Worm (Caenorhabditis elegans) whole organism, young adult: Measurements from ENCODE around the gene sca-1.

Source experiments
- C06A6.2 ChIP-seq: fragments of 200-800 bp; sonication (Bioruptor generic); conservative IDR thresholded peaks from 2 replicates; pipeline ENCODE4 v1.3.6; 2022; ENCODE audit warnings: missing genetic modification characterization, missing compliant biosample characterization
- C17E4.6 ChIP-seq: fragments of 200-800 bp; sonication (Bioruptor generic); IDR thresholded peaks from 2 replicates; pipeline ENCODE4 v1.3.6; 2022; ENCODE audit warnings: missing genetic modification reagents, missing genetic modification characterization, missing compliant biosample characterization
- D2030.7 ChIP-seq: fragments of 200-800 bp; sonication (Bioruptor generic); IDR thresholded peaks from 2 replicates; pipeline ENCODE4 v1.3.6; 2022; ENCODE audit warnings: missing genetic modification reagents, missing genetic modification characterization, missing compliant biosample characterization
- F57C9.4 ChIP-seq: sonication (generic microtip); optimal IDR thresholded peaks from 2 replicates; lab custom pipeline; 2017; ENCODE audit warnings: mild to moderate bottlenecking, missing genetic modification characterization, missing compliant biosample characterization
- K11D2.4 ChIP-seq: fragments of 200-800 bp; sonication (Bioruptor generic); IDR thresholded peaks from 2 replicates; pipeline ENCODE4 v1.3.6; 2022; ENCODE audit warnings: missing genetic modification reagents, missing genetic modification characterization, missing compliant biosample characterization
- Y53G8AR.9 ChIP-seq: fragments of 200-800 bp; sonication (Bioruptor generic); conservative IDR thresholded peaks from 2 replicates; pipeline ENCODE4 v1.3.6; 2022; ENCODE audit warnings: missing genetic modification reagents, missing genetic modification characterization, missing compliant biosample characterization
- attf-3 ChIP-seq: fragments of 200-800 bp; sonication (Bioruptor generic); conservative IDR thresholded peaks from 2 replicates; pipeline ENCODE4 v1.3.6; 2022; ENCODE audit warnings: missing genetic modification reagents, missing genetic modification characterization, missing compliant biosample characterization
- cebp-1 ChIP-seq, 2 experiments: fragments of 200-800 bp in 1 of 2; sonication (Bioruptor generic) in 1 of 2; sonication (generic microtip) in 1 of 2; IDR thresholded peaks in 1 of 2; optimal IDR thresholded peaks in 1 of 2; 2 replicates each; pipeline versions ENCODE4 v1.3.6 to Lab custom; 2017 to 2022; ENCODE audit warnings: missing compliant biosample characterization in 2 of 2, missing genetic modification characterization in 2 of 2, mild to moderate bottlenecking in 1 of 2, missing genetic modification reagents in 1 of 2, moderate library complexity in 1 of 2
- ceh-27 ChIP-seq: fragments of 200-800 bp; sonication (Bioruptor generic); optimal IDR thresholded peaks from 2 replicates; lab custom pipeline; 2018; ENCODE audit warnings: mild to moderate bottlenecking, missing genetic modification characterization, moderate library complexity, missing compliant biosample characterization
- ceh-40 ChIP-seq: fragments of 200-800 bp; sonication (Bioruptor generic); IDR thresholded peaks from 2 replicates; pipeline ENCODE4 v1.3.6; 2022; ENCODE audit warnings: missing genetic modification characterization, missing compliant biosample characterization
- ceh-79 ChIP-seq: sonication (generic microtip); optimal IDR thresholded peaks from 2 replicates; lab custom pipeline; 2017; ENCODE audit warnings: mild to moderate bottlenecking, missing genetic modification characterization, missing compliant biosample characterization
- chd-7 ChIP-seq: sonication (generic microtip); optimal IDR thresholded peaks from 2 replicates; lab custom pipeline; 2016; ENCODE audit warnings: mild to moderate bottlenecking, missing genetic modification characterization, moderate library complexity, missing compliant biosample characterization
- die-1 ChIP-seq: sonication (generic microtip); optimal IDR thresholded peaks from 2 replicates; lab custom pipeline; 2016; ENCODE audit warnings: missing genotype, mild to moderate bottlenecking, missing genetic modification characterization, missing compliant biosample characterization
- efl-1 ChIP-seq: fragments of 150-350 bp; optimal IDR thresholded peaks from 2 replicates; lab custom pipeline; 2014; ENCODE audit warnings: missing biosample characterization, missing genetic modification reagents, missing genetic modification characterization
- egl-44 ChIP-seq: fragments of 200-800 bp; sonication (Bioruptor generic); IDR thresholded peaks from 2 replicates; pipeline ENCODE4 v1.3.6; 2022; ENCODE audit warnings: missing genetic modification reagents, missing genetic modification characterization, missing compliant biosample characterization
- ekl-4 ChIP-seq: fragments of 200-800 bp; sonication (Bioruptor generic); IDR thresholded peaks from 2 replicates; pipeline ENCODE4 v1.3.6; 2022; ENCODE audit warnings: missing genetic modification reagents, missing genetic modification characterization, missing compliant biosample characterization
- hmg-1.2 ChIP-seq: fragments of 200-800 bp; sonication (Bioruptor generic); IDR thresholded peaks from 2 replicates; pipeline ENCODE4 v1.3.6; 2022; ENCODE audit warnings: missing genetic modification reagents, missing genetic modification characterization, missing compliant biosample characterization
- hrde-1 ChIP-seq: sonication (generic microtip); optimal IDR thresholded peaks from 2 replicates; lab custom pipeline; 2016; ENCODE audit warnings: missing genetic modification characterization, mild to moderate bottlenecking, missing compliant biosample characterization, moderate library complexity, missing genotype, missing genetic modification reagents, borderline replicate concordance
- hsf-1 ChIP-seq: fragments of 200-800 bp; sonication (Bioruptor generic); IDR thresholded peaks from 2 replicates; pipeline ENCODE4 v1.3.6; 2022; ENCODE audit warnings: missing genetic modification reagents, missing genetic modification characterization, missing compliant biosample characterization
- lin-35 ChIP-seq, 3 experiments: fragments of 150-350 bp in 2 of 3; sonication (generic microtip) in 1 of 3; optimal IDR thresholded peaks; 2 replicates each; lab custom pipeline; 2014 to 2018; ENCODE audit warnings: missing biosample characterization in 3 of 3, missing genetic modification characterization in 3 of 3, missing genetic modification reagents in 3 of 3
- lsl-1 ChIP-seq: fragments of 200-800 bp; sonication (Bioruptor generic); optimal IDR thresholded peaks from 2 replicates; lab custom pipeline; 2018; ENCODE audit warnings: mild to moderate bottlenecking, missing genetic modification characterization, moderate library complexity, missing compliant biosample characterization
- madf-10 ChIP-seq: sonication (generic microtip); optimal IDR thresholded peaks from 2 replicates; lab custom pipeline; 2016; ENCODE audit warnings: mild to moderate bottlenecking, missing genetic modification characterization, missing compliant biosample characterization
- madf-6 ChIP-seq: fragments of 200-800 bp; sonication (Bioruptor generic); IDR thresholded peaks from 2 replicates; pipeline ENCODE4 v1.3.6; 2022; ENCODE audit warnings: missing genetic modification reagents, missing genetic modification characterization, missing compliant biosample characterization
- mcd-1 ChIP-seq: fragments of 200-800 bp; sonication (Bioruptor generic); IDR thresholded peaks from 2 replicates; pipeline ENCODE4 v1.3.6; 2022; ENCODE audit warnings: missing genetic modification reagents, missing genetic modification characterization, missing compliant biosample characterization
- mes-4 ChIP-seq: sonication (generic microtip); optimal IDR thresholded peaks from 2 replicates; lab custom pipeline; 2016; ENCODE audit warnings: missing genotype, missing genetic modification characterization, missing compliant biosample characterization
- nfyb-1 ChIP-seq: fragments of 200-800 bp; sonication (Bioruptor generic); IDR thresholded peaks from 2 replicates; pipeline ENCODE4 v1.3.6; 2022; ENCODE audit warnings: missing genetic modification reagents, missing genetic modification characterization, missing compliant biosample characterization
- rcor-1 ChIP-seq: fragments of 200-800 bp; sonication (Bioruptor generic); IDR thresholded peaks from 2 replicates; pipeline ENCODE4 v1.3.6; 2022; ENCODE audit warnings: missing genetic modification reagents, missing genetic modification characterization, missing compliant biosample characterization
- rec-8 ChIP-seq, 2 experiments: sonication (generic microtip); optimal IDR thresholded peaks; 2 replicates each; lab custom pipeline; 2016; ENCODE audit warnings: mild to moderate bottlenecking in 2 of 2, missing genetic modification characterization in 2 of 2, missing genetic modification reagents in 2 of 2, missing genotype in 2 of 2, missing biosample characterization in 1 of 2, missing compliant biosample characterization in 1 of 2, moderate library complexity in 1 of 2
- snpc-4 ChIP-seq, 5 experiments: fragments of 150-350 bp in 1 of 5; sonication (generic microtip) in 4 of 5; optimal IDR thresholded peaks; 2 replicates each; lab custom pipeline; 2014 to 2018; ENCODE audit warnings: missing genetic modification characterization in 5 of 5, missing biosample characterization in 3 of 5, antibody characterized with exemption in 2 of 5, mild to moderate bottlenecking in 2 of 5, missing compliant biosample characterization in 2 of 5, missing genotype in 2 of 5, moderate library complexity in 2 of 5, missing genetic modification reagents in 1 of 5
- unc-62 ChIP-seq: fragments of 150-350 bp; optimal IDR thresholded peaks from 2 replicates; lab custom pipeline; 2014; ENCODE audit warnings: missing biosample characterization, missing genetic modification reagents, missing genetic modification characterization
- ztf-18 ChIP-seq: sonication (generic microtip); optimal IDR thresholded peaks from 2 replicates; lab custom pipeline; 2016; ENCODE audit warnings: missing genotype, mild to moderate bottlenecking, missing genetic modification characterization, missing compliant biosample characterization
- ztf-22 ChIP-seq: fragments of 200-800 bp; sonication (Bioruptor generic); optimal IDR thresholded peaks from 2 replicates; lab custom pipeline; 2018; ENCODE audit warnings: mild to moderate bottlenecking, missing genetic modification characterization, moderate library complexity, missing compliant biosample characterization
- ztf-28 ChIP-seq: fragments of 200-800 bp; sonication (Bioruptor generic); IDR thresholded peaks from 2 replicates; pipeline ENCODE4 v1.3.6; 2022; ENCODE audit warnings: missing genetic modification reagents, missing genetic modification characterization, missing compliant biosample characterization
- ztf-3 ChIP-seq: fragments of 200-800 bp; sonication (Bioruptor generic); optimal IDR thresholded peaks from 2 replicates; lab custom pipeline; 2018; ENCODE audit warnings: mild to moderate bottlenecking, missing genetic modification characterization, missing compliant biosample characterization

The sca-1 gene

ce11 chrIII:10844873-10845272 is 28.2 kb upstream of the sca-1 start, which contains the start of gene pde-12 (continued):
- no peak; the same call in 1 of the 2 replicates for TF ChIP-seq madf-6 (GFP tag; lab: Robert Waterston, UW)
- TF ChIP-seq C06A6.2 (GFP tag; lab: Robert Waterston, UW): peak; percentile 49; the same call in 1 of the 2 replicates
- peak; percentile 95 for TF ChIP-seq nfyb-1 (GFP tag; lab: Robert Waterston, UW)
- no peak for TF ChIP-seq egl-44 (GFP tag; lab: Robert Waterston, UW)
- TF ChIP-seq mes-4 (tag; lab: Kevin White, UChicago): no peak
- TF ChIP-seq ceh-79: no peak
- TF ChIP-seq K11D2.4 (GFP tag; lab: Robert Waterston, UW): no peak; the same call in 1 of the 2 replicates
- no peak for TF ChIP-seq attf-3 (GFP tag; lab: Robert Waterston, UW)
- peak; percentile 92 for TF ChIP-seq Y53G8AR.9 (GFP tag; lab: Robert Waterston, UW)

ce11 chrIII:10832636-10833035 is 16.0 kb upstream of the sca-1 start, which contains the start of gene sbsp-1:
TSS of gene sbsp-1 (plus strand) at chrIII:10832936.
- TF ChIP-seq ceh-40 (GFP tag; lab: Robert Waterston, UW) (no peak), hmg-1.2 (GFP tag; lab: Robert Waterston, UW) (peak; percentile 87)

- TF ChIP-seq attf-3 (GFP tag; lab: Robert Waterston, UW) (no peak), ztf-18 (tag; lab: Kevin White, UChicago) (no peak), ztf-28 (GFP tag; lab: Robert Waterston, UW) (no peak), lsl-1 (GFP tag; lab: Kevin White, UChicago) (no peak), efl-1 (GFP tag; lab: Kevin White, UChicago) (no peak), ceh-27 (no peak), madf-10 (no peak), ceh-79 (no peak), hrde-1 (tag; lab: Kevin White, UChicago) (no peak), ekl-4 (no peak), ztf-3 (no peak), hmg-1.2 (GFP tag; lab: Robert Waterston, UW) (no peak)
Measured at ce11 chrIII:10831483-10831882, 14.8 kb upstream of the sca-1 start.

- TF ChIP-seq D2030.7 (GFP tag; lab: Robert Waterston, UW) (no peak), ztf-18 (tag; lab: Kevin White, UChicago) (no peak), mcd-1 (GFP tag; lab: Robert Waterston, UW) (no peak), rcor-1 (GFP tag; lab: Robert Waterston, UW) (no peak), ztf-22 (GFP tag; lab: Kevin White, UChicago) (no peak), chd-7 (tag; lab: Kevin White, UChicago) (no peak), cebp-1 (GFP tag; IDR thresholded peaks at IDR 0.05; lab: Robert Waterston, UW) (no peak), cebp-1 (tag; optimal IDR thresholded peaks at IDR 0.05; lab: Kevin White, UChicago) (no peak), C17E4.6 (GFP tag; lab: Robert Waterston, UW) (no peak), hsf-1 (no peak), snpc-4 (GFP tag; optimal IDR thresholded peaks at IDR 0.05; lab: Kevin White, UChicago) (no peak), snpc-4 (tag; optimal IDR thresholded peaks at IDR 0.05; lab: Kevin White, UChicago) (no peak), F57C9.4 (tag; lab: Kevin White, UChicago) (no peak), hrde-1 (tag; lab: Kevin White, UChicago) (no peak), rec-8 (tag; optimal IDR thresholded peaks at IDR 0.05; lab: Kevin White, UChicago) (no peak), die-1 (tag; lab: Kevin White, UChicago) (no peak), unc-62 (GFP tag; lab: Kevin White, UChicago) (no peak), lin-35 (GFP tag; optimal IDR thresholded peaks at IDR 0.05; lab: Kevin White, UChicago) (no peak)
Measured at ce11 chrIII:10825088-10825487, 8.4 kb upstream of the sca-1 start.
